Fruit fly (Drosophila melanogaster): Measurements from ENCODE around the gene alpha4GT1.

alpha4GT1 gene

DNA sequence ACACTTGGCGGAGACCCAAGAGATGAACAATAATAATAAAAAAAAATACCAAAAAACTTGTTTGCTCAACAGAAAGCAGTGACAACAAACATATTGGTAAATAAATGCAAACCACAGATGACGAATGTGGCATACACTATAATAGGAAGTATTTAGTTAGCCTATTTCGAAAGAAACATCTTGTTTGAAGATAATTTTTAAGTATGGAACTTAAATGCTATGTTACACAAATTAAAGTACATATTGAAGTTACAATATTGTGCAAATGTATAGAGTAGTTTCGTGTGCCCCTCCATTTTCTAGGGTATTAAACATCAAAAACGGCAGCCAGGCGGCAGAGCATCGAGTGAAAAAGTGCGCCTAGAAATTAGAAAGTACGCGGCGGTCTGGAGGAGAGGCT, 19.5 kb downstream of the alpha4GT1 start (continued):
- no peak for TF ChIP-seq abd-A (tag; optimal IDR thresholded peaks at IDR 0.05)
- peak; percentile 19; the same call in 1 of the 2 replicates for TF ChIP-seq CG10321 (GFP tag; IDR thresholded peaks at IDR 0.05)
- no peak for TF ChIP-seq Doc3 (GFP tag; IDR thresholded peaks at IDR 0.05; ENCODE audit: partially characterized antibody)
- TF ChIP-seq CG10565 (GFP tag; optimal IDR thresholded peaks at IDR 0.05): no peak
- no peak for TF ChIP-seq da (GFP tag; optimal IDR thresholded peaks at IDR 0.05)
- no peak for TF ChIP-seq br (optimal IDR thresholded peaks at IDR 0.05)
- no peak for TF ChIP-seq CG11085 (GFP tag; IDR thresholded peaks at IDR 0.05)
- no peak for TF ChIP-seq CG6765 (GFP tag; optimal IDR thresholded peaks at IDR 0.05)
- peak; percentile 8 for TF ChIP-seq Fer1 (GFP tag; optimal IDR thresholded peaks at IDR 0.05)
- TF ChIP-seq Blimp-1 (GFP tag; optimal IDR thresholded peaks at IDR 0.05): peak; percentile 77
- no peak for TF ChIP-seq HLH4C (GFP tag; IDR thresholded peaks at IDR 0.05; ENCODE audit: partially characterized antibody)
- TF ChIP-seq tio (GFP tag; optimal IDR thresholded peaks at IDR 0.05): no peak
- no peak for TF ChIP-seq Atf3 (GFP tag; optimal IDR thresholded peaks at IDR 0.05)
- no peak for TF ChIP-seq Kr (GFP tag; optimal IDR thresholded peaks at IDR 0.05)
- no peak for TF ChIP-seq CG12104 (GFP tag; optimal IDR thresholded peaks at IDR 0.05)
- peak; percentile 65 for TF ChIP-seq CG2712 (tag; optimal IDR thresholded peaks at IDR 0.05)
- no peak for TF ChIP-seq CG8359 (GFP tag; optimal IDR thresholded peaks at IDR 0.05; ENCODE audit: borderline replicate concordance)
- peak; percentile 54 for TF ChIP-seq nau (GFP tag; optimal IDR thresholded peaks at IDR 0.05)
- TF ChIP-seq CG7271 (tag; optimal IDR thresholded peaks at IDR 0.05): no peak
- TF ChIP-seq Bdp1 (GFP tag; optimal IDR thresholded peaks at IDR 0.05): no peak
- TF ChIP-seq Nf-YC (tag; optimal IDR thresholded peaks at IDR 0.05): no peak
- TF ChIP-seq twi (tag; optimal IDR thresholded peaks at IDR 0.05): no peak
- TF ChIP-seq gro (GFP tag; optimal IDR thresholded peaks at IDR 0.05): no peak
- no peak for TF ChIP-seq Trl (optimal IDR thresholded peaks at IDR 0.05)
- no peak for TF ChIP-seq Trl (GFP tag; optimal IDR thresholded peaks at IDR 0.05)
- TF ChIP-seq Hmr (GFP tag; optimal IDR thresholded peaks at IDR 0.05): peak; percentile 4
- no peak for TF ChIP-seq mld (GFP tag; IDR thresholded peaks at IDR 0.05; ENCODE audit: partially characterized antibody)
- TF ChIP-seq Scr (GFP tag; IDR thresholded peaks at IDR 0.05; ENCODE audit: partially characterized antibody): no peak
- no peak for TF ChIP-seq jumu (GFP tag; optimal IDR thresholded peaks at IDR 0.05)
- TF ChIP-seq sisA (GFP tag; IDR thresholded peaks at IDR 0.05): peak; percentile 29; the same call in 1 of the 2 replicates
- TF ChIP-seq HmgD (GFP tag; optimal IDR thresholded peaks at IDR 0.05): no peak
- no peak for TF ChIP-seq Dll (GFP tag; IDR thresholded peaks at IDR 0.05; ENCODE audit: partially characterized antibody)
- TF ChIP-seq CG2120 (GFP tag; optimal IDR thresholded peaks at IDR 0.05): no peak
- TF ChIP-seq MESR4 (GFP tag; optimal IDR thresholded peaks at IDR 0.05): no peak
- TF ChIP-seq CG3407 (GFP tag; optimal IDR thresholded peaks at IDR 0.05): peak; percentile 52
- no peak for TF ChIP-seq Sin3A (optimal IDR thresholded peaks at IDR 0.05)
- TF ChIP-seq Adf1 (GFP tag; IDR thresholded peaks at IDR 0.05): no peak
- peak in 1 of 2 experiments; percentile 19 for TF ChIP-seq Pdp1 (GFP tag; optimal IDR thresholded peaks at IDR 0.05)
- no peak for TF ChIP-seq B-H1 (GFP tag; IDR thresholded peaks at IDR 0.05)
- no peak for TF ChIP-seq CG4424 (GFP tag; optimal IDR thresholded peaks at IDR 0.05)
- TF ChIP-seq CG17186 (GFP tag; optimal IDR thresholded peaks at IDR 0.05): peak; percentile 2
- no peak for TF ChIP-seq CG17802 (tag; optimal IDR thresholded peaks at IDR 0.05)
- TF ChIP-seq unpg (GFP tag; optimal IDR thresholded peaks at IDR 0.05): peak; percentile 69
- no peak for TF ChIP-seq kni (GFP tag; optimal IDR thresholded peaks at IDR 0.05)
- TF ChIP-seq CG4854 (GFP tag; optimal IDR thresholded peaks at IDR 0.05): no peak
- TF ChIP-seq BEAF-32 (GFP tag; optimal IDR thresholded peaks at IDR 0.05): no peak
- TF ChIP-seq tll (GFP tag; optimal IDR thresholded peaks at IDR 0.05): no peak
- peak; percentile 10 for TF ChIP-seq CG9817 (tag; optimal IDR thresholded peaks at IDR 0.05)
- TF ChIP-seq CG18599 (GFP tag; optimal IDR thresholded peaks at IDR 0.05): peak; percentile 41
- TF ChIP-seq CG3065 (GFP tag; optimal IDR thresholded peaks at IDR 0.05): no peak
- 0 out of 3 replicates have a peak, but pooled peaks have one; percentile 21 for TF ChIP-seq CG14050 (GFP tag; IDR thresholded peaks at IDR 0.05)

Measured in whole organism, embryonic.